Worm (Caenorhabditis elegans) whole organism, dauer: ENCODE data around the gene npax-1.

Experiments
- unc-62 ChIP-seq: sonication (generic microtip); optimal IDR thresholded peaks from 2 replicates; lab custom pipeline; 2017; ENCODE audit warnings: missing biosample characterization, missing genetic modification reagents, missing genetic modification characterization

Gene npax-1

ce11 chrII:7341572-7342303 lies 10.6 kb upstream of the npax-1 start:
- no peak for TF ChIP-seq unc-62 (GFP tag; lab: Kevin White, UChicago)

- TF ChIP-seq unc-62 (GFP tag; lab: Kevin White, UChicago): no peak
Measured at ce11 chrII:7340703-7341102, 9.6 kb upstream of the npax-1 start.

- TF ChIP-seq unc-62 (GFP tag; lab: Kevin White, UChicago): no peak
Measured at ce11 chrII:7338995-7339394, 7.9 kb upstream of the npax-1 start, which contains the start of gene nhr-21. Gene nhr-21 (plus strand): TSS chrII:7339229.

ce11 chrII:7337469-7337893 lies 6.4 kb upstream of the npax-1 start:
- TF ChIP-seq unc-62 (GFP tag; lab: Kevin White, UChicago): no peak

ce11 chrII:7326997-7327396 lies 4.1 kb downstream of the npax-1 start:
- no peak for TF ChIP-seq unc-62 (GFP tag; lab: Kevin White, UChicago)

- TF ChIP-seq unc-62 (GFP tag; lab: Kevin White, UChicago): no peak
Measured at ce11 chrII:7326199-7326598, 4.9 kb downstream of the npax-1 start.

- TF ChIP-seq unc-62 (GFP tag; lab: Kevin White, UChicago): no peak
Measured at ce11 chrII:7325063-7325480, 6.1 kb downstream of the npax-1 start.

ce11 chrII:7323925-7324324 lies 7.2 kb downstream of the npax-1 start, which contains the start of gene F21D12.3:
Gene F21D12.3 (minus strand): TSS chrII:7324025.
- TF ChIP-seq unc-62 (GFP tag; lab: Kevin White, UChicago): no peak

- TF ChIP-seq unc-62 (GFP tag; lab: Kevin White, UChicago): no peak
Measured at ce11 chrII:7323317-7323716, 7.8 kb downstream of the npax-1 start.

ce11 chrII:7319471-7319870 lies 11.7 kb downstream of the npax-1 start:
- no peak for TF ChIP-seq unc-62 (GFP tag; lab: Kevin White, UChicago)

ce11 chrII:7317468-7317867 lies 13.7 kb downstream of the npax-1 start, which contains the start of gene F21D12.2:
Gene F21D12.2 (plus strand): TSS chrII:7317768.
- no peak for TF ChIP-seq unc-62 (GFP tag; lab: Kevin White, UChicago)

- TF ChIP-seq unc-62 (GFP tag; lab: Kevin White, UChicago): no peak
Measured at ce11 chrII:7314083-7314482, 17.0 kb downstream of the npax-1 start, which contains the start of gene F45E12.6. Gene F45E12.6 (minus strand): TSS chrII:7314183.

ce11 chrII:7310023-7310422 lies 21.1 kb downstream of the npax-1 start, which contains the start of the genes F45E12.5 and cnep-1:
Gene F45E12.5 (minus strand): TSS chrII:7310115.
Gene cnep-1 (plus strand): TSS chrII:7310348.
- no peak for TF ChIP-seq unc-62 (GFP tag; lab: Kevin White, UChicago)

- TF ChIP-seq unc-62 (GFP tag; lab: Kevin White, UChicago): no peak
Measured at ce11 chrII:7305558-7305957, 25.6 kb downstream of the npax-1 start, which contains the start of gene brf-1. Gene brf-1 (plus strand): TSS chrII:7305858.

- TF ChIP-seq unc-62 (GFP tag; lab: Kevin White, UChicago): no peak
Measured at ce11 chrII:7301670-7302151, 29.4 kb downstream of the npax-1 start, which contains the start of gene cul-4. Gene cul-4 (plus strand): TSS chrII:7302101.

- TF ChIP-seq unc-62 (GFP tag; lab: Kevin White, UChicago): no peak
Measured at ce11 chrII:7299042-7299441, 32.1 kb downstream of the npax-1 start, which contains the start of gene C30G12.1. Gene C30G12.1 (plus strand): TSS chrII:7299342.
